Fruit fly (Drosophila melanogaster): ENCODE results near the gene Eph.

DNA sequence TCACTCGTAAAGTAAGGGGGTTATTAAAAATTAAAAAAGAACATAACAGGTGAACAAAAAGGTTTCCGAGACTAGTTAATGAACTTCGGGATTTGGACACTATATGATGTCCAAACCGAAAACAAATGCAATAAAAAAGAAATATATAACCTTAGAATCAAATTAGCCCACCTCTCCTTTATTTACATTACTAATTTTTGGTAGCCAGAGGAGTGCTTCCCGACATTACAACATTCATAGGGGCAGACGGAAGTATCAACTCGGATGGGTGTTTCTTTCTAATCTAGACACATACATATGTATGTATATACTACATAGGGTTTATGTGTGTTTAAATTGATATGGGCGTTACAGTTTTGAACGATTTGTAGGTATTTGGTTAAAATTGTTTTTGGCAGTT is 51.6 kb downstream of the Eph start:
- no peak for TF ChIP-seq CG7045 (GFP tag; optimal IDR thresholded peaks at IDR 0.05)
- TF ChIP-seq CG11617 (GFP tag; optimal IDR thresholded peaks at IDR 0.05) = no peak
- no peak for TF ChIP-seq tj (GFP tag; optimal IDR thresholded peaks at IDR 0.05)
- TF ChIP-seq kay (GFP tag; ENCODE audit: borderline replicate concordance) = peak; percentile 55
- no peak for TF ChIP-seq CG12768 (GFP tag; optimal IDR thresholded peaks at IDR 0.05)
- no peak for TF ChIP-seq cic (GFP tag; optimal IDR thresholded peaks at IDR 0.05)
- no peak for TF ChIP-seq CG5204 (GFP tag; optimal IDR thresholded peaks at IDR 0.05)
- TF ChIP-seq CG7101 (tag; optimal IDR thresholded peaks at IDR 0.05) = no peak
- no peak for TF ChIP-seq CG33017 (tag; optimal IDR thresholded peaks at IDR 0.05)
- TF ChIP-seq Clk (GFP tag; optimal IDR thresholded peaks at IDR 0.05) = no peak
- TF ChIP-seq toe (GFP tag; optimal IDR thresholded peaks at IDR 0.05) = no peak
- no peak for TF ChIP-seq CG1620 (GFP tag; optimal IDR thresholded peaks at IDR 0.05)

Measured in whole organism, adult.